Worm (Caenorhabditis elegans) whole organism, L4 larva: ENCODE data around the gene F20G2.6.

Experiments used
- aly-2 ChIP-seq: sonication (generic microtip); optimal IDR thresholded peaks from 2 replicates; lab custom pipeline; 2018; ENCODE audit warnings: missing biosample characterization, missing genetic modification characterization
- fkh-10 ChIP-seq: fragments of 150-350 bp; optimal IDR thresholded peaks from 2 replicates; lab custom pipeline; 2014; ENCODE audit warnings: missing biosample characterization, missing genetic modification reagents, missing genetic modification characterization
- jun-1 ChIP-seq: fragments of 150-350 bp; optimal IDR thresholded peaks from 2 replicates; lab custom pipeline; 2014; ENCODE audit warnings: missing biosample characterization, missing genetic modification reagents, missing genetic modification characterization
- madf-9 ChIP-seq: fragments of 200-800 bp; sonication (Bioruptor generic); conservative IDR thresholded peaks from 2 replicates; pipeline ENCODE4 v1.3.6; 2022; ENCODE audit warnings: missing genetic modification reagents, missing genetic modification characterization, missing compliant biosample characterization
- nhr-76 ChIP-seq: fragments of 150-350 bp; optimal IDR thresholded peaks from 2 replicates; lab custom pipeline; 2014; ENCODE audit warnings: missing biosample characterization, missing genetic modification characterization
- nhr-77 ChIP-seq: fragments of 150-350 bp; optimal IDR thresholded peaks from 2 replicates; lab custom pipeline; 2014; ENCODE audit warnings: missing biosample characterization, missing genetic modification characterization
- tag-97 ChIP-seq: fragments of 200-800 bp; sonication (Bioruptor generic); IDR thresholded peaks from 2 replicates; pipeline ENCODE4 v1.3.6; 2022; ENCODE audit warnings: missing genetic modification characterization, missing compliant biosample characterization
- unc-39 ChIP-seq: sonication (generic microtip); optimal IDR thresholded peaks from 2 replicates; lab custom pipeline; 2017; ENCODE audit warnings: missing biosample characterization, missing genetic modification characterization

DNA sequence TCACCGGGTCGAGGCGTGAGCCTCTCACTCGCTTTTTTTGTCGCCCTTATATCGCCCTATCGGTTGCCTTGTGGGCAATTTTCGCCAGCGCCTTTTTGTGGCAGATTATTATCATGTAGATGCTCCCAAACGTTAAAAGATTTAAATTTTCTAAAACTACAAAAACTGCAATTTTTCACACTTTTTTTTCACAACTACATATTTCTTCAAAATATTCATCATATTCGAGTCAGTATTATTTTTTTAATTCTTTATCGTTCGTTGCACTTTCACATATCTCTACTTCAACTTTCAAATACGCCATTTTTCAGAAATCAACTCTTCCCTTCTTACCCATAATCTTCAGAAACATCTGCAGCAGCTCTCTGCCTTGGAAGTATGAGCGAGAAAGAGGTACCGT is 50.1 kb downstream of the F20G2.6 start, which contains the start of gene ceh-24:
- no peak for TF ChIP-seq aly-2 (tag; lab: Kevin White, UChicago)
- no peak for TF ChIP-seq nhr-77 (tag; lab: Kevin White, UChicago)
- TF ChIP-seq unc-39 (tag; lab: Kevin White, UChicago): no peak
- no peak for TF ChIP-seq fkh-10 (GFP tag; lab: Kevin White, UChicago)
- no peak for TF ChIP-seq tag-97 (GFP tag; lab: Robert Waterston, UW)
- no peak for TF ChIP-seq nhr-76 (tag; lab: Kevin White, UChicago)
- TF ChIP-seq madf-9 (GFP tag; lab: Robert Waterston, UW): no peak
- TF ChIP-seq jun-1 (tag; lab: Kevin White, UChicago): no peak
